Fruit fly (Drosophila melanogaster) whole organism, prepupa: ENCODE results near the gene bnk.

ENCODE experiments used
- Blimp-1 ChIP-seq: fragments of 200-800 bp; sonication (Bioruptor generic); optimal IDR thresholded peaks from 3 replicates; lab custom pipeline; 2017; ENCODE audit warnings: missing biosample characterization, missing genetic modification characterization, mild to moderate bottlenecking, moderate library complexity, missing genetic modification reagents
- CG10631 ChIP-seq: fragments of 200-800 bp; sonication (Bioruptor generic); optimal IDR thresholded peaks from 2 replicates; lab custom pipeline; 2016; ENCODE audit warnings: missing biosample characterization, missing genetic modification characterization
- CG15336 ChIP-seq: fragments of 200-800 bp; sonication (Bioruptor generic); IDR thresholded peaks from 2 replicates; pipeline ENCODE4 v1.3.6; 2022; ENCODE audit warnings: missing biosample characterization, missing genetic modification characterization
- CG1621 ChIP-seq: fragments of 200-800 bp; sonication (Bioruptor generic); optimal IDR thresholded peaks from 3 replicates; lab custom pipeline; 2018; ENCODE audit warnings: missing biosample characterization, mild to moderate bottlenecking, missing genetic modification characterization
- CG3032 ChIP-seq: fragments of 200-800 bp; optimal IDR thresholded peaks from 2 replicates; lab custom pipeline; 2019; ENCODE audit warnings: missing biosample characterization, mild to moderate bottlenecking, missing genetic modification characterization, moderate library complexity
- CG31627 ChIP-seq: fragments of 200-800 bp; sonication (Bioruptor generic); optimal IDR thresholded peaks from 3 replicates; lab custom pipeline; 2016; ENCODE audit warnings: missing biosample characterization, missing genetic modification characterization
- CG34406 ChIP-seq: fragments of 200-800 bp; sonication (Bioruptor generic); optimal IDR thresholded peaks from 3 replicates; lab custom pipeline; 2016; ENCODE audit warnings: missing biosample characterization, missing genetic modification characterization
- CG3919 ChIP-seq: fragments of 200-800 bp; sonication (Bioruptor generic); optimal IDR thresholded peaks from 3 replicates; lab custom pipeline; 2016; ENCODE audit warnings: missing biosample characterization, missing genetic modification characterization
- CG6163 ChIP-seq: fragments of 200-800 bp; sonication (Bioruptor generic); IDR thresholded peaks from 3 replicates; pipeline ENCODE4 v1.3.6; 2022; ENCODE audit warnings: missing biosample characterization, missing genetic modification characterization
- CG6792 ChIP-seq: fragments of 200-800 bp; sonication (Bioruptor generic); optimal IDR thresholded peaks from 3 replicates; lab custom pipeline; 2016; ENCODE audit warnings: missing biosample characterization, missing genetic modification characterization
- CG6854 ChIP-seq: fragments of 200-800 bp; sonication (Bioruptor generic); optimal IDR thresholded peaks from 2 replicates; lab custom pipeline; 2017; ENCODE audit warnings: missing biosample characterization, mild to moderate bottlenecking, missing genetic modification characterization
- CG8119 ChIP-seq: fragments of 200-800 bp; sonication (Bioruptor generic); IDR thresholded peaks from 3 replicates; pipeline ENCODE4 v1.3.6; 2022; ENCODE audit warnings: missing biosample characterization, missing genetic modification characterization
- CG8632 ChIP-seq: fragments of 200-800 bp; sonication (Bioruptor generic); optimal IDR thresholded peaks from 3 replicates; lab custom pipeline; 2016; ENCODE audit warnings: missing biosample characterization, missing genetic modification characterization
- Eip75B ChIP-seq: fragments of 200-800 bp; sonication (Bioruptor generic); optimal IDR thresholded peaks from 3 replicates; lab custom pipeline; 2016; ENCODE audit warnings: missing biosample characterization, missing genetic modification characterization
- Eip78C ChIP-seq: fragments of 200-800 bp; sonication (Bioruptor generic); peaks from one replicate; lab custom pipeline; 2016; ENCODE audit warnings: missing biosample characterization, missing genetic modification characterization
- Eip93F ChIP-seq: fragments of 200-800 bp; sonication (Bioruptor generic); optimal IDR thresholded peaks from 2 replicates; lab custom pipeline; 2016; ENCODE audit warnings: missing biosample characterization, mild to moderate bottlenecking, missing genetic modification characterization
- Ets21C ChIP-seq: fragments of 200-800 bp; sonication (Bioruptor generic); optimal IDR thresholded peaks from 3 replicates; lab custom pipeline; 2016; ENCODE audit warnings: missing biosample characterization, missing genetic modification characterization
- Gug ChIP-seq: fragments of 200-800 bp; sonication (Bioruptor generic); IDR thresholded peaks from 2 replicates; pipeline ENCODE4 v1.3.6; 2022; ENCODE audit warnings: missing biosample characterization, missing genetic modification characterization
- Hr38 ChIP-seq: sonication (Bioruptor generic); optimal IDR thresholded peaks from 2 replicates; lab custom pipeline; 2016; ENCODE audit warnings: missing biosample characterization, missing genetic modification characterization
- Hr39 ChIP-seq: fragments of 200-800 bp; sonication (Bioruptor generic); optimal IDR thresholded peaks from 2 replicates; lab custom pipeline; 2016; ENCODE audit warnings: missing biosample characterization, missing genetic modification characterization
- Hr4 ChIP-seq: fragments of 200-800 bp; sonication (Bioruptor generic); optimal IDR thresholded peaks from 3 replicates; lab custom pipeline; 2016; ENCODE audit warnings: missing biosample characterization, missing genetic modification characterization
- Lpt ChIP-seq: fragments of 200-800 bp; sonication (Bioruptor generic); optimal IDR thresholded peaks from 3 replicates; lab custom pipeline; 2016; ENCODE audit warnings: missing biosample characterization, missing genetic modification characterization
- Met ChIP-seq: fragments of 200-800 bp; sonication (Bioruptor generic); optimal IDR thresholded peaks from 3 replicates; lab custom pipeline; 2016; ENCODE audit warnings: missing biosample characterization, missing genetic modification characterization
- OdsH ChIP-seq: fragments of 200-800 bp; sonication (Bioruptor generic); optimal IDR thresholded peaks from 3 replicates; lab custom pipeline; 2016; ENCODE audit warnings: missing biosample characterization, missing genetic modification characterization
- Smox ChIP-seq: fragments of 200-800 bp; sonication (Bioruptor generic); optimal IDR thresholded peaks from 3 replicates; lab custom pipeline; 2016; ENCODE audit warnings: missing biosample characterization, missing genetic modification characterization
- Sox14 ChIP-seq: fragments of 200-800 bp; sonication (Bioruptor generic); optimal IDR thresholded peaks from 3 replicates; lab custom pipeline; 2016; ENCODE audit warnings: missing biosample characterization, missing genetic modification characterization
- acj6 ChIP-seq: fragments of 200-800 bp; sonication (Bioruptor generic); optimal IDR thresholded peaks from 3 replicates; lab custom pipeline; 2016; ENCODE audit warnings: missing biosample characterization, missing genetic modification characterization
- cyc ChIP-seq: fragments of 200-800 bp; sonication (Bioruptor generic); optimal IDR thresholded peaks from 3 replicates; lab custom pipeline; 2016; ENCODE audit warnings: missing biosample characterization, missing genetic modification characterization
- dac ChIP-seq: fragments of 200-800 bp; sonication (Bioruptor generic); optimal IDR thresholded peaks from 2 replicates; lab custom pipeline; 2017; ENCODE audit warnings: missing biosample characterization, mild to moderate bottlenecking, missing genetic modification characterization
- dsx ChIP-seq: fragments of 200-800 bp; optimal IDR thresholded peaks from 3 replicates; lab custom pipeline; 2019; ENCODE audit warnings: missing biosample characterization, mild to moderate bottlenecking, missing genetic modification characterization, moderate library complexity; ENCODE audit not compliant: poor library complexity, severe bottlenecking
- eg ChIP-seq: fragments of 200-800 bp; sonication (Bioruptor generic); IDR thresholded peaks from 3 replicates; pipeline ENCODE4 v1.3.6; 2022; ENCODE audit warnings: missing biosample characterization, missing genetic modification characterization
- esn ChIP-seq: fragments of 200-800 bp; sonication (Bioruptor generic); optimal IDR thresholded peaks from 2 replicates; lab custom pipeline; 2016; ENCODE audit warnings: missing biosample characterization, mild to moderate bottlenecking, missing genetic modification characterization, moderate library complexity
- fd59A ChIP-seq: fragments of 200-800 bp; sonication (Bioruptor generic); optimal IDR thresholded peaks from 2 replicates; lab custom pipeline; 2017; ENCODE audit warnings: missing biosample characterization, mild to moderate bottlenecking, missing genetic modification characterization, missing genetic modification reagents
- fkh ChIP-seq: fragments of 200-800 bp; sonication (Bioruptor generic); optimal IDR thresholded peaks from 3 replicates; lab custom pipeline; 2017; ENCODE audit warnings: missing biosample characterization, mild to moderate bottlenecking, missing genetic modification characterization, moderate library complexity
- lz ChIP-seq: fragments of 200-800 bp; sonication (Bioruptor generic); optimal IDR thresholded peaks from 3 replicates; lab custom pipeline; 2016; ENCODE audit warnings: missing biosample characterization, missing genetic modification characterization
- net ChIP-seq: fragments of 200-800 bp; sonication (Bioruptor generic); optimal IDR thresholded peaks from 3 replicates; lab custom pipeline; 2016; ENCODE audit warnings: missing biosample characterization, missing genetic modification characterization
- pdm3 ChIP-seq: fragments of 200-800 bp; sonication (Bioruptor generic); optimal IDR thresholded peaks from 3 replicates; lab custom pipeline; 2016; ENCODE audit warnings: missing biosample characterization, missing genetic modification characterization
- salr ChIP-seq, 2 experiments: fragments of 200-800 bp; sonication (Bioruptor generic); optimal IDR thresholded peaks; 3 replicates each; lab custom pipeline; 2016 to 2018; ENCODE audit warnings: missing biosample characterization in 2 of 2, missing genetic modification characterization in 2 of 2, mild to moderate bottlenecking in 1 of 2
- spab ChIP-seq: fragments of 200-800 bp; sonication (Bioruptor generic); optimal IDR thresholded peaks from 2 replicates; lab custom pipeline; 2017; ENCODE audit warnings: missing biosample characterization, mild to moderate bottlenecking, missing genetic modification characterization, missing genetic modification reagents
- ss ChIP-seq, 2 experiments: fragments of 200-800 bp; sonication (Bioruptor generic); optimal IDR thresholded peaks; 2 replicates in 1 of 2; 3 replicates in 1 of 2; lab custom pipeline; 2017 to 2018; ENCODE audit warnings: mild to moderate bottlenecking in 2 of 2, missing biosample characterization in 2 of 2, missing genetic modification characterization in 2 of 2, moderate library complexity in 1 of 2
- svp ChIP-seq: fragments of 200-800 bp; sonication (Bioruptor generic); peaks from one replicate; lab custom pipeline; 2016; ENCODE audit warnings: missing biosample characterization, missing genetic modification characterization
- topi ChIP-seq: fragments of 200-800 bp; sonication (Bioruptor generic); optimal IDR thresholded peaks from 3 replicates; lab custom pipeline; 2016; ENCODE audit warnings: missing biosample characterization, missing genetic modification characterization
- vri ChIP-seq: fragments of 200-800 bp; sonication (Bioruptor generic); optimal IDR thresholded peaks from 3 replicates; lab custom pipeline; 2016; ENCODE audit warnings: missing biosample characterization, mild to moderate bottlenecking, missing genetic modification characterization

The bnk gene

dm6 chr3R:31194627-31195026 is 1.5 kb downstream of the bnk start:
- no peak for TF ChIP-seq Eip75B (GFP tag; lab: Kevin White, UChicago)
- TF ChIP-seq Eip93F (GFP tag; lab: Kevin White, UChicago): peak; percentile 16
- peak; percentile 63 for TF ChIP-seq vri
- no peak for TF ChIP-seq ss (GFP tag; optimal IDR thresholded peaks at IDR 0.05; lab: Kevin White, UChicago)
- no peak for TF ChIP-seq Hr4
- peak; percentile 67 for TF ChIP-seq fkh (GFP tag; lab: Kevin White, UChicago)
- peak; percentile 18 for TF ChIP-seq Eip78C (GFP tag; lab: Kevin White, UChicago)
- TF ChIP-seq acj6: no peak

- TF ChIP-seq vri: peak; percentile 89
- no peak for TF ChIP-seq CG6163 (GFP tag; lab: Robert Waterston, UW)
- TF ChIP-seq CG34406 (GFP tag; lab: Kevin White, UChicago): no peak
- TF ChIP-seq Lpt: no peak
- no peak for TF ChIP-seq fd59A (GFP tag; lab: Kevin White, UChicago)
- TF ChIP-seq OdsH (GFP tag; lab: Kevin White, UChicago): no peak
- peak; percentile 67 for TF ChIP-seq fkh (GFP tag; lab: Kevin White, UChicago)
- peak; percentile 61 for TF ChIP-seq Eip93F (GFP tag; lab: Kevin White, UChicago)
- no peak for TF ChIP-seq Smox
These were observed 2.5 kb downstream of the bnk start, which contains the start of gene mesh for dm6 chr3R:31195695-31196113. mesh (minus strand) TSS chr3R:31195762.

DNA sequence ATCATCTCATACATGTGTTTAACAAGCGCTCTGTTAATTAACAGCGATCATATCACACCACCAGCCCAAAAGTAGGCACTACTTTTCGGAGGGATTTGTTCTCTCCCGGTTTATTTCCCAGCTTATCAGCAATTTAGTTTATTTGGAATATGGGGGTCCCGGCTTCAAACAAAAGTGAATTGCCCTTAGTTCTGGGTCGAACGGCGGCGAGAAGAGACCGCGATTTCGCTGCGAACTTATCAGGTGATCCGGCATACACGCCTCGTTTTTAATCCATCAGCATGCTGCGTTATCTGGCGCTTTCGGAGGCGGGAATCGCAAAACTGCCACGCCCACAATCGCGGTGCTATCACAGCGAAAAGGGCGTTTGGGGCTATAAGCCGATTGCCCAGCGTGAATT is 3.6 kb downstream of the bnk start, which contains the start of gene CG1544:
TSS of gene CG1544 (plus strand) at position 186 of the 400 bp plus-strand sequence.
- TF ChIP-seq Eip78C (GFP tag; lab: Kevin White, UChicago) (peak; percentile 51), fd59A (GFP tag; lab: Kevin White, UChicago) (no peak), Blimp-1 (GFP tag; lab: Kevin White, UChicago) (peak; percentile 3), esn (GFP tag; lab: Kevin White, UChicago) (no peak), Hr4 (no peak), spab (GFP tag; lab: Kevin White, UChicago) (no peak), CG31627 (no peak), topi (no peak), CG6163 (GFP tag; lab: Robert Waterston, UW) (no peak), CG8119 (no peak), CG15336 (GFP tag; lab: Robert Waterston, UW) (no peak), dac (GFP tag; lab: Kevin White, UChicago) (no peak), CG1621 (no peak), Gug (GFP tag; lab: Robert Waterston, UW) (0 out of 2 replicates have a peak, but pooled peaks have one; percentile 31), fkh (GFP tag; lab: Kevin White, UChicago) (peak; percentile 10), CG10631 (GFP tag; lab: Kevin White, UChicago) (no peak), CG8632 (no peak), svp (no peak), ss (GFP tag; optimal IDR thresholded peaks at IDR 0.05; lab: Kevin White, UChicago) (no peak), Sox14 (GFP tag; lab: Kevin White, UChicago) (no peak), CG6792 (no peak), Hr38 (GFP tag; lab: Kevin White, UChicago) (no peak)

dm6 chr3R:31197142-31197994 is 4.2 kb downstream of the bnk start:
- TF ChIP-seq OdsH (GFP tag; lab: Kevin White, UChicago): peak; percentile 16
- no peak for TF ChIP-seq Eip75B (GFP tag; lab: Kevin White, UChicago)
- TF ChIP-seq Hr4: peak; percentile 8
- TF ChIP-seq CG3032 (tag; lab: Kevin White, UChicago): no peak
- TF ChIP-seq salr (GFP tag; optimal IDR thresholded peaks at IDR 0.05; lab: Kevin White, UChicago): no peak
- TF ChIP-seq Met (GFP tag; lab: Kevin White, UChicago): peak; percentile 17
- TF ChIP-seq lz (GFP tag; lab: Kevin White, UChicago): peak; percentile 7
- TF ChIP-seq CG6163 (GFP tag; lab: Robert Waterston, UW): peak; percentile 31; the same call in 2 of the 3 replicates
- TF ChIP-seq pdm3 (GFP tag; lab: Kevin White, UChicago): peak; percentile 22
- TF ChIP-seq CG15336 (GFP tag; lab: Robert Waterston, UW): peak; percentile 12; the same call in 1 of the 2 replicates
- TF ChIP-seq eg (GFP tag; lab: Robert Waterston, UW): no peak
- TF ChIP-seq CG31627: peak; percentile 30
- TF ChIP-seq net (GFP tag; lab: Kevin White, UChicago): peak; percentile 2
- peak; percentile 6 for TF ChIP-seq CG8632
- no peak for TF ChIP-seq dsx
- peak; percentile 76 for TF ChIP-seq Eip78C (GFP tag; lab: Kevin White, UChicago)
- no peak for TF ChIP-seq Gug (GFP tag; lab: Robert Waterston, UW)
- peak; percentile 47 for TF ChIP-seq Hr39 (GFP tag; lab: Kevin White, UChicago)
- no peak for TF ChIP-seq fkh (GFP tag; lab: Kevin White, UChicago)
- no peak for TF ChIP-seq CG6854 (GFP tag; lab: Kevin White, UChicago)
- TF ChIP-seq Sox14 (GFP tag; lab: Kevin White, UChicago): peak; percentile 3
- TF ChIP-seq Ets21C (GFP tag; lab: Kevin White, UChicago): no peak
- TF ChIP-seq cyc (GFP tag; lab: Kevin White, UChicago): peak; percentile 4
- no peak for TF ChIP-seq CG3919 (GFP tag; lab: Kevin White, UChicago)
